Fruit fly (Drosophila melanogaster): ENCODE data around the gene trc.
A peak's percentile ranks its signal among the peaks of the same experiment; 100 is the strongest.

trc gene

DNA sequence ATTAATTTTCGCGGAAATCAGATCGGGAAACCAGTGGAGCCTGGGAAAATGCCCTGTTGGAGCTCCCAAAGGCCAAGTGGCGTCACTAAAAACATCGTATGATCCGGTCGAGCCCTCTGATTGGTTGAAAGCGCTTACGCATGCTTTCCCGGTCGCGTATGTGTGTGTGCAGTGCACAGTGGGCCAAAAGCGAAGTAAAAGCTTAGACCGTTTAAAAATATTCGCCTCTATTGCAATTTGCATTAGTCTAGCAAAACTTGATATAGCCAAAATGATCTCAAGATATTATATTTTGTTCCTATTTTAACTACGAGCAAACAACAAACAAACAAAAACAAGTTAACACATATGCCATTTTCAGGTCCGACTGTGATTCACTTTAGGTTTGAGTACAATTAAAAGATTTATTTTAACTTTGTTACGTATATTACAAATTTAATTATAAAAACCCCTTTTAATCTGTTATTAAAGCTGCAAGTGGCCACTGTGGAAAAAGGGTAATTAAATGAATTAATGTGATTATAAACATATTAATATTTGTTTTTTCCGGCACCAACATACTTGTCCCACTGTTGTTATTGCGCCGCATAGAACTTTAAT is 39.8 kb downstream of the trc start (continued):
- peak; percentile 81 for TF ChIP-seq dsx (GFP tag; optimal IDR thresholded peaks at IDR 0.05; ENCODE audit: poor library complexity, severe bottlenecking)
- TF ChIP-seq CG31627 (GFP tag; optimal IDR thresholded peaks at IDR 0.05), result peak; percentile 80
- peak; percentile 90 for TF ChIP-seq CG10669 (GFP tag; optimal IDR thresholded peaks at IDR 0.05)
- peak; percentile 83 for TF ChIP-seq CG3032 (tag; optimal IDR thresholded peaks at IDR 0.05)
- TF ChIP-seq CG9139 (GFP tag; optimal IDR thresholded peaks at IDR 0.05), result peak; percentile 58
- peak; percentile 83 for TF ChIP-seq CG10631 (GFP tag; optimal IDR thresholded peaks at IDR 0.05)
- peak; percentile 90 for TF ChIP-seq CG4318 (GFP tag; optimal IDR thresholded peaks at IDR 0.05)
- TF ChIP-seq topi (GFP tag; optimal IDR thresholded peaks at IDR 0.05), result peak; percentile 90
- peak; percentile 89 for TF ChIP-seq CG8632 (GFP tag; optimal IDR thresholded peaks at IDR 0.05)
- peak; percentile 87 for TF ChIP-seq dac (GFP tag; optimal IDR thresholded peaks at IDR 0.05)
- peak; percentile 90 for TF ChIP-seq CG6792 (GFP tag; optimal IDR thresholded peaks at IDR 0.05)
- TF ChIP-seq salr (GFP tag; optimal IDR thresholded peaks at IDR 0.05), result peak; percentile 56 to 97

DNA sequence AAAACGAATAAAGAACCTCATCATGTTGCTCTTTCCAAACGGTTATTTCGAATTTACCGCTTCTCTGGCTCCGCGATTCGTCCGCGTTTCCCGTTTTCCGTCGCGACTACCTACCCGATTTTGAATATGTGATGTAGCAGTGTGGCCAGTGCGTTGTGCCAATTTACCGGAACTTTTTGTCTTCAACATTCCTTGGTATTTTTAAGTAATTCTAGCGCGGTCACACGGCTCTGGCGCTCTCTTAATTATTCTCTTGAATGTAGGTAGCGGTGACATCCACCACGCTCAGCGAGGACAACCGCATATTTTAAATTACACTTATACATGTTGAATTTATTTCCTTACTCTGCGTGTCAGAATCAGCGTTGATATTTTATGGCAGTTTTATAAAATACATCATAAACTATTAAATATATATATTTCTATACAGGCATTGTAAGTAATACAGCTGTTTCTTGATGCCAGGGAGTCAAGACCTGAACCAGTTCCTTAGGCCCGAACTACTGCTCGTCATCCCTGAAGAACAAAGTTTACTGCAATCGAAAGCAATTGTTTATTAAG is 40.6 kb downstream of the trc start, which contains the start of the genes CG42637, Gyc76C and SREBP:
TSS of gene CG42637 (minus strand) at position 132 of the 561 bp plus-strand sequence.
TSS of gene Gyc76C (minus strand) at position 132 of the 561 bp plus-strand sequence.
TSS of gene SREBP (plus strand) at position 498 of the 561 bp plus-strand sequence.
- peak; percentile 10 for TF ChIP-seq CG3919 (GFP tag; optimal IDR thresholded peaks at IDR 0.05)
- TF ChIP-seq CG1621 (tag; optimal IDR thresholded peaks at IDR 0.05), result peak; percentile 92
- peak; percentile 48; the same call in 2 of the 3 replicates for TF ChIP-seq CG6163 (GFP tag; IDR thresholded peaks at IDR 0.05)
- TF ChIP-seq Eip93F (GFP tag; optimal IDR thresholded peaks at IDR 0.05), result peak; percentile 50
- TF ChIP-seq Eip78C (GFP tag), result peak; percentile 74
- TF ChIP-seq dsx (GFP tag; optimal IDR thresholded peaks at IDR 0.05; ENCODE audit: poor library complexity, severe bottlenecking), result peak; percentile 12
- no peak for TF ChIP-seq fd59A (GFP tag; optimal IDR thresholded peaks at IDR 0.05)
- TF ChIP-seq ss (GFP tag; optimal IDR thresholded peaks at IDR 0.05), result no peak

DNA sequence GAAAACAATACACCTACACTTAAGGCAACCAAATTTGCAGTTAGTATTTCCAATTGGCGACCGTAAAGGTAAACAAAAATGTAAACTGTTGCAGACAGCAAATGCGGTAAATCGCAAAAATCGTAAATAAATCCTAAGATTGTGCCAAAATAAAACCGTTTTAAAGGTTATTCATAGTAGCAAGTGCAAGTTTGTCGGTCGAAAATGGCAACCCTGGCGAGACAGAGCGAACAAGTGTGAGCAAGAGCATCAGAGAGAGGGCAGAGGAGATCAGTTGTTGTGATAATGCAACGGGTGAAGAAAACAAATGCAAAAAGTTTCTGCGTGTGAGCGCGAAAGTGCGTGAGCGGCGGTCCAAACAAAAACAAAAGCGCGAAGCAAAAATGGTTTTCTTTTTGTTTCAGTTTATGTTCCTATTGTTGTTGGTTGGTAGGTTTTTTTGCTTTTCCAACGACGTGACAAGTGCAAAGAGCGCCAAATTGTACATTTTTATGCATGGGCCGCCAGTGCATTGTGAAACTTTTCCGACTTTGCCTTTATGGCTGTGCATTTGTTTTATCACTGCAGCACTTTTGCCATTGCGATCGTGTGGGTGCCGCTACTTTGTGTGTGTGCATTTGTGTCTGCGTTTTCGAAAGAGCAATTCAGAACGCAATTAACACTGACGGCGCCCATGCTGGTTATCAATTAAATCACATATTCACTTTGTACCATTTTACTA is 41.2 kb downstream of the trc start:
- peak; percentile 57 to 76 for TF ChIP-seq ss (GFP tag; optimal IDR thresholded peaks at IDR 0.05)
- peak; percentile 51 for TF ChIP-seq Lpt (GFP tag; optimal IDR thresholded peaks at IDR 0.05)
- TF ChIP-seq salr (GFP tag; optimal IDR thresholded peaks at IDR 0.05), result peak in 1 of 2 experiments; percentile 24
- no peak for TF ChIP-seq CG7368 (GFP tag; optimal IDR thresholded peaks at IDR 0.05)
- TF ChIP-seq dac (GFP tag; optimal IDR thresholded peaks at IDR 0.05), result peak; percentile 31
- no peak for TF ChIP-seq CG11902 (GFP tag; optimal IDR thresholded peaks at IDR 0.05)
- TF ChIP-seq CG8119 (GFP tag; IDR thresholded peaks at IDR 0.05), result peak; percentile 81
- TF ChIP-seq eg (GFP tag; IDR thresholded peaks at IDR 0.05), result peak; percentile 92
- TF ChIP-seq Ets96B (tag; optimal IDR thresholded peaks at IDR 0.05), result peak; percentile 44
- no peak for TF ChIP-seq CG34406 (GFP tag; optimal IDR thresholded peaks at IDR 0.05)
- TF ChIP-seq net (GFP tag; optimal IDR thresholded peaks at IDR 0.05), result peak; percentile 35
- TF ChIP-seq CG16779 (tag; optimal IDR thresholded peaks at IDR 0.05), result peak; percentile 32
- TF ChIP-seq CG3032 (tag; optimal IDR thresholded peaks at IDR 0.05), result no peak
- no peak for TF ChIP-seq Hr4 (GFP tag; optimal IDR thresholded peaks at IDR 0.05)
- TF ChIP-seq Gug (GFP tag; IDR thresholded peaks at IDR 0.05), result peak; percentile 22; the same call in 1 of the 2 replicates
- TF ChIP-seq CG32006 (GFP tag; optimal IDR thresholded peaks at IDR 0.05), result peak; percentile 48
- TF ChIP-seq CG15336 (GFP tag; IDR thresholded peaks at IDR 0.05), result peak; percentile 75
- peak; percentile 1 for TF ChIP-seq CG9139 (GFP tag; optimal IDR thresholded peaks at IDR 0.05)
- TF ChIP-seq OdsH (GFP tag; optimal IDR thresholded peaks at IDR 0.05), result no peak
- no peak for TF ChIP-seq acj6 (GFP tag; optimal IDR thresholded peaks at IDR 0.05)
- TF ChIP-seq svp (GFP tag), result no peak
- TF ChIP-seq spab (GFP tag; optimal IDR thresholded peaks at IDR 0.05), result peak; percentile 21
- TF ChIP-seq CG6808 (GFP tag; optimal IDR thresholded peaks at IDR 0.05), result peak; percentile 72
- no peak for TF ChIP-seq fd59A (GFP tag; optimal IDR thresholded peaks at IDR 0.05)
- TF ChIP-seq Sox102F (GFP tag; optimal IDR thresholded peaks at IDR 0.05), result no peak
- peak; percentile 80 for TF ChIP-seq CG6276 (GFP tag; optimal IDR thresholded peaks at IDR 0.05)
- no peak for TF ChIP-seq vri (GFP tag; optimal IDR thresholded peaks at IDR 0.05)
- TF ChIP-seq CG6163 (GFP tag; IDR thresholded peaks at IDR 0.05), result peak; percentile 70; the same call in 2 of the 3 replicates
